Worm (Caenorhabditis elegans) whole organism, young adult: ENCODE data around the gene mtch-1.

Experiments
- B0019.2 ChIP-seq: fragments of 200-800 bp; sonication (Bioruptor generic); conservative IDR thresholded peaks from 2 replicates; pipeline ENCODE4 v1.3.6; 2022; ENCODE audit warnings: missing genetic modification reagents, missing genetic modification characterization, missing compliant biosample characterization
- F55B11.4 ChIP-seq: sonication (generic microtip); optimal IDR thresholded peaks from 2 replicates; lab custom pipeline; 2016; ENCODE audit warnings: missing compliant biosample characterization, missing genetic modification characterization, borderline replicate concordance; ENCODE audit not compliant: insufficient read depth
- ceh-27 ChIP-seq: fragments of 200-800 bp; sonication (Bioruptor generic); optimal IDR thresholded peaks from 2 replicates; lab custom pipeline; 2018; ENCODE audit warnings: mild to moderate bottlenecking, missing genetic modification characterization, moderate library complexity, missing compliant biosample characterization
- chd-7 ChIP-seq: sonication (generic microtip); optimal IDR thresholded peaks from 2 replicates; lab custom pipeline; 2016; ENCODE audit warnings: mild to moderate bottlenecking, missing genetic modification characterization, moderate library complexity, missing compliant biosample characterization
- hlh-26 ChIP-seq: fragments of 200-800 bp; sonication (Bioruptor generic); conservative IDR thresholded peaks from 2 replicates; pipeline ENCODE4 v1.3.6; 2022; ENCODE audit warnings: missing genetic modification reagents, missing genetic modification characterization, missing compliant biosample characterization
- mcd-1 ChIP-seq: fragments of 200-800 bp; sonication (Bioruptor generic); IDR thresholded peaks from 2 replicates; pipeline ENCODE4 v1.3.6; 2022; ENCODE audit warnings: missing genetic modification reagents, missing genetic modification characterization, missing compliant biosample characterization
- mel-28 ChIP-seq: sonication (generic microtip); optimal IDR thresholded peaks from 2 replicates; lab custom pipeline; 2016; ENCODE audit warnings: borderline replicate concordance, mild to moderate bottlenecking, missing genetic modification characterization, missing compliant biosample characterization
- nfyb-1 ChIP-seq: fragments of 200-800 bp; sonication (Bioruptor generic); IDR thresholded peaks from 2 replicates; pipeline ENCODE4 v1.3.6; 2022; ENCODE audit warnings: missing genetic modification reagents, missing genetic modification characterization, missing compliant biosample characterization
- pha-4 ChIP-seq: fragments of 150-350 bp; sonication (generic microtip); optimal IDR thresholded peaks from 2 replicates; lab custom pipeline; 2014; ENCODE audit warnings: missing biosample characterization, missing genetic modification reagents, missing genetic modification characterization
- snpc-4 ChIP-seq, 5 experiments: fragments of 150-350 bp in 1 of 5; sonication (generic microtip) in 4 of 5; optimal IDR thresholded peaks; 2 replicates each; lab custom pipeline; 2014 to 2018; ENCODE audit warnings: missing genetic modification characterization in 5 of 5, missing biosample characterization in 3 of 5, antibody characterized with exemption in 2 of 5, mild to moderate bottlenecking in 2 of 5, missing compliant biosample characterization in 2 of 5, missing genotype in 2 of 5, moderate library complexity in 2 of 5, missing genetic modification reagents in 1 of 5

DNA sequence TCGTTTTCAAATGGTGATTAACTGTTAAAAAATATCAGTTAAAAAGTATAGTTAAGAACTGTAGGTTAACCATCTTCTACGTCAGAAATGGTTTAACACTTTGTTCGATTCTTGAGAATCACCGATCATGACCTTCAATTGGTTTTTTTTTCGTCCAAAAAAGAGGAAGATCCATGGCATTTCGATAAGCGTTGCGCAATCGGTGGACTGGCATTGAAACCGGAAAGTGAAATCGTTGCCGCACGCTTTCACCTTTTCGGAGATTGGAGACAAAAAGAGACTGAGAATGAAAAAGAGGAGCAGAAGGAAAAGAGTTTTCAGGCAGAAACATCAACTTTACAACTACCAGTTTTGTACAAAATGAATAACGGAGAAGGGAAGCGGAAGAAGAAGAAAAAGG lies 31.3 kb upstream of the mtch-1 start:
- TF ChIP-seq hlh-26 (GFP tag; lab: Robert Waterston, UW) (no peak), F55B11.4 (no peak), chd-7 (tag; lab: Kevin White, UChicago) (no peak), snpc-4 (GFP tag; optimal IDR thresholded peaks at IDR 0.05; lab: Kevin White, UChicago) (no peak), snpc-4 (tag; optimal IDR thresholded peaks at IDR 0.05; lab: Kevin White, UChicago) (no peak), ceh-27 (GFP tag; lab: Kevin White, UChicago) (no peak), mcd-1 (GFP tag; lab: Robert Waterston, UW) (no peak), nfyb-1 (GFP tag; lab: Robert Waterston, UW) (no peak), pha-4 (tag; lab: Kevin White, UChicago) (no peak), B0019.2 (GFP tag; lab: Robert Waterston, UW) (no peak), mel-28 (tag; lab: Kevin White, UChicago) (no peak)
